Worm (Caenorhabditis elegans) whole organism, L1 larva: ENCODE measurements around the gene cdc-42.

ENCODE experiments used
- elt-2 ChIP-seq: sonication (generic microtip); optimal IDR thresholded peaks from 2 replicates; lab custom pipeline; 2016; ENCODE audit warnings: missing genetic modification characterization, mild to moderate bottlenecking, inconsistent platforms, missing compliant biosample characterization, missing genetic modification reagents
- elt-3 ChIP-seq, 6 experiments: fragments of 150-350 bp in 1 of 6; sonication (generic microtip); optimal IDR thresholded peaks; 2 replicates each; lab custom pipeline; 2017 to 2018; ENCODE audit warnings: missing biosample characterization in 6 of 6, missing genetic modification characterization in 6 of 6, inconsistent platforms in 1 of 6
- lsy-2 ChIP-seq, 2 experiments: fragments of 150-350 bp; optimal IDR thresholded peaks; 2 replicates each; lab custom pipeline; 2014; ENCODE audit warnings: missing biosample characterization in 2 of 2, missing genetic modification characterization in 2 of 2
- pqm-1 ChIP-seq: sonication (generic microtip); optimal IDR thresholded peaks from 3 replicates; lab custom pipeline; 2017; ENCODE audit warnings: missing biosample characterization, missing genetic modification characterization
- rnt-1 ChIP-seq: sonication (generic microtip); optimal IDR thresholded peaks from 2 replicates; lab custom pipeline; 2016; ENCODE audit warnings: mild to moderate bottlenecking, missing genetic modification characterization, moderate library complexity, missing compliant biosample characterization
- snpc-4 ChIP-seq: fragments of 150-350 bp; optimal IDR thresholded peaks from 2 replicates; lab custom pipeline; 2014; ENCODE audit warnings: missing biosample characterization, missing genetic modification characterization
- unc-30 ChIP-seq: sonication (generic microtip); optimal IDR thresholded peaks from 2 replicates; lab custom pipeline; 2017; ENCODE audit warnings: missing biosample characterization, missing genetic modification characterization
- unc-98 ChIP-seq: fragments of 200-800 bp; sonication (Bioruptor generic); IDR thresholded peaks from 2 replicates; pipeline ENCODE4 v1.3.6; 2022; ENCODE audit warnings: missing genetic modification characterization, missing compliant biosample characterization

DNA sequence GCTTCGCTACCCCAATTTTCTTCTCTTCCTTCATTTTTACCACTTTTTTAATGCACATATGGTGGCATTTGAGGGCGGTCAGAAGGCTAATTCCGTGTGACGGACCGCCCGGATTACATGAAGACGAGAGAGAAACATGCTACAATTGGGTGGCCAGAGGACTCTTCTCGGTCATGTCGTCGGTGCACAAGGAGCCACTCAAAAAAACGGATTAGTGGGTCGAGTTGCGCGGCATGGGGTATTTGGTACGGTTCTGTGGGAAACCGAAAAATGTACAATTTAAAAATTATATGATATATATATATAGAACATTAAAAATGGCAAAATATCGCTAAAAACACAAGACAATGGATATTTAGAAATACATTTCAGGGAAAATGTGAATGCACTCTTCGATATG, 45.4 kb upstream of the cdc-42 start:
- no peak for TF ChIP-seq elt-3 (tag; optimal IDR thresholded peaks at IDR 0.05; lab: Kevin White, UChicago)
- no peak for TF ChIP-seq elt-2 (tag; lab: Kevin White, UChicago)
- TF ChIP-seq lsy-2 (tag; optimal IDR thresholded peaks at IDR 0.05; lab: Kevin White, UChicago), result no peak
- TF ChIP-seq rnt-1, result no peak
- TF ChIP-seq unc-30, result no peak
- no peak for TF ChIP-seq pqm-1 (tag; lab: Kevin White, UChicago)
- TF ChIP-seq unc-98 (GFP tag; lab: Robert Waterston, UW), result no peak
- no peak for TF ChIP-seq snpc-4 (tag; lab: Kevin White, UChicago)
